Worm (Caenorhabditis elegans) whole organism, L2 larva: Measurements from ENCODE around the gene ccch-3.

ENCODE experiments used
- C34F6.9 ChIP-seq: fragments of 150-350 bp; optimal IDR thresholded peaks from 2 replicates; lab custom pipeline; 2014; ENCODE audit warnings: missing biosample characterization, missing genetic modification characterization
- F13H6.1 ChIP-seq: sonication (generic microtip); optimal IDR thresholded peaks from 2 replicates; lab custom pipeline; 2016; ENCODE audit warnings: missing genetic modification characterization, missing compliant biosample characterization
- Y55F3AM.14 ChIP-seq: fragments of 200-800 bp; sonication (Bioruptor generic); optimal IDR thresholded peaks from 2 replicates; lab custom pipeline; 2018; ENCODE audit warnings: mild to moderate bottlenecking, missing genetic modification characterization, missing compliant biosample characterization
- alr-1 ChIP-seq: fragments of 150-350 bp; optimal IDR thresholded peaks from 2 replicates; lab custom pipeline; 2014; ENCODE audit warnings: missing biosample characterization, missing genetic modification characterization
- ama-1 ChIP-seq: fragments of 150-350 bp; optimal IDR thresholded peaks from 2 replicates; lab custom pipeline; 2018; ENCODE audit warnings: inconsistent platforms
- blmp-1 ChIP-seq: sonication (generic microtip); optimal IDR thresholded peaks from 2 replicates; lab custom pipeline; 2017; ENCODE audit warnings: missing genetic modification characterization, mild to moderate bottlenecking, missing compliant biosample characterization, antibody characterized with exemption, moderate library complexity; ENCODE audit not compliant: insufficient read depth
- ceh-16 ChIP-seq: fragments of 150-350 bp; optimal IDR thresholded peaks from 2 replicates; lab custom pipeline; 2014; ENCODE audit warnings: missing biosample characterization, missing genetic modification characterization
- crh-2 ChIP-seq: sonication (generic microtip); optimal IDR thresholded peaks from 2 replicates; lab custom pipeline; 2017; ENCODE audit warnings: missing biosample characterization, missing genetic modification characterization
- dmd-4 ChIP-seq: sonication (generic microtip); optimal IDR thresholded peaks from 2 replicates; lab custom pipeline; 2017; ENCODE audit warnings: missing biosample characterization, missing genetic modification characterization
- egl-27 ChIP-seq: sonication (generic microtip); optimal IDR thresholded peaks from 3 replicates; lab custom pipeline; 2017; ENCODE audit warnings: missing biosample characterization, missing genetic modification reagents, missing genetic modification characterization
- fos-1 ChIP-seq: fragments of 150-350 bp; optimal IDR thresholded peaks from 2 replicates; lab custom pipeline; 2014; ENCODE audit warnings: missing biosample characterization, missing genetic modification characterization
- gmeb-1 ChIP-seq: fragments of 150-350 bp; optimal IDR thresholded peaks from 2 replicates; lab custom pipeline; 2014; ENCODE audit warnings: missing biosample characterization, missing genetic modification characterization
- lin-11 ChIP-seq: fragments of 150-350 bp; sonication (generic microtip); optimal IDR thresholded peaks from 2 replicates; lab custom pipeline; 2014; ENCODE audit warnings: missing biosample characterization, missing genetic modification characterization, inconsistent platforms, mixed read lengths
- lin-13 ChIP-seq: fragments of 150-350 bp; optimal IDR thresholded peaks from 2 replicates; lab custom pipeline; 2014; ENCODE audit warnings: missing biosample characterization, missing genetic modification reagents, missing genetic modification characterization
- lin-39 ChIP-seq: fragments of 150-350 bp; optimal IDR thresholded peaks from 2 replicates; lab custom pipeline; 2014; ENCODE audit warnings: missing biosample characterization, missing genetic modification reagents, missing genetic modification characterization
- lsy-2 ChIP-seq, 2 experiments: fragments of 150-350 bp in 1 of 2; sonication (generic microtip) in 1 of 2; optimal IDR thresholded peaks; 2 replicates each; lab custom pipeline; 2014 to 2017; ENCODE audit warnings: missing biosample characterization in 2 of 2, missing genetic modification characterization in 2 of 2
- mbf-1 ChIP-seq: sonication (generic microtip); optimal IDR thresholded peaks from 2 replicates; lab custom pipeline; 2017; ENCODE audit warnings: missing biosample characterization, missing genetic modification characterization
- mdl-1 ChIP-seq, 2 experiments: fragments of 150-350 bp in 1 of 2; sonication (generic microtip) in 1 of 2; optimal IDR thresholded peaks; 2 replicates each; lab custom pipeline; 2017; ENCODE audit warnings: missing biosample characterization in 2 of 2, missing genetic modification characterization in 2 of 2
- nhr-129 ChIP-seq: fragments of 150-350 bp; optimal IDR thresholded peaks from 2 replicates; lab custom pipeline; 2014; ENCODE audit warnings: missing biosample characterization, missing genetic modification characterization
- nhr-21 ChIP-seq: fragments of 150-350 bp; optimal IDR thresholded peaks from 2 replicates; lab custom pipeline; 2014; ENCODE audit warnings: missing biosample characterization, missing genetic modification characterization
- nhr-23 ChIP-seq: fragments of 150-350 bp; optimal IDR thresholded peaks from 2 replicates; lab custom pipeline; 2014; ENCODE audit warnings: missing biosample characterization, missing genetic modification reagents, missing genetic modification characterization
- nhr-237 ChIP-seq: fragments of 150-350 bp; optimal IDR thresholded peaks from 2 replicates; lab custom pipeline; 2014; ENCODE audit warnings: missing biosample characterization, missing genetic modification characterization
- nhr-25 ChIP-seq: fragments of 150-350 bp; sonication (generic microtip); optimal IDR thresholded peaks from 3 replicates; lab custom pipeline; 2014; ENCODE audit warnings: missing biosample characterization, missing genetic modification characterization
- nhr-6 ChIP-seq: fragments of 150-350 bp; optimal IDR thresholded peaks from 2 replicates; lab custom pipeline; 2014; ENCODE audit warnings: missing biosample characterization, missing genetic modification characterization
- nhr-77 ChIP-seq: fragments of 150-350 bp; optimal IDR thresholded peaks from 2 replicates; lab custom pipeline; 2014; ENCODE audit warnings: missing biosample characterization, missing genetic modification characterization
- peb-1 ChIP-seq: fragments of 150-350 bp; optimal IDR thresholded peaks from 2 replicates; lab custom pipeline; 2014; ENCODE audit warnings: missing biosample characterization, missing genetic modification characterization
- sem-4 ChIP-seq: fragments of 150-350 bp; optimal IDR thresholded peaks from 2 replicates; lab custom pipeline; 2014; ENCODE audit warnings: missing biosample characterization, missing genetic modification reagents, missing genetic modification characterization
- skn-1 ChIP-seq: sonication (generic microtip); optimal IDR thresholded peaks from 2 replicates; lab custom pipeline; 2017; ENCODE audit warnings: missing biosample characterization, missing genetic modification characterization
- sma-3 ChIP-seq: sonication (generic microtip); optimal IDR thresholded peaks from 2 replicates; lab custom pipeline; 2016; ENCODE audit warnings: missing genetic modification reagents, missing genetic modification characterization, missing compliant biosample characterization
- sma-9 ChIP-seq, 2 experiments: fragments of 150-350 bp in 1 of 2; sonication (generic microtip) in 1 of 2; optimal IDR thresholded peaks; 2 replicates each; lab custom pipeline; 2014 to 2016; ENCODE audit warnings: missing genetic modification characterization in 2 of 2, mild to moderate bottlenecking in 1 of 2, missing biosample characterization in 1 of 2, missing compliant biosample characterization in 1 of 2, missing genetic modification reagents in 1 of 2, moderate library complexity in 1 of 2
- unc-55 ChIP-seq: fragments of 150-350 bp; sonication (generic microtip); optimal IDR thresholded peaks from 3 replicates; lab custom pipeline; 2014; ENCODE audit warnings: missing biosample characterization, missing genetic modification reagents, missing genetic modification characterization
- zag-1 ChIP-seq: fragments of 150-350 bp; optimal IDR thresholded peaks from 2 replicates; lab custom pipeline; 2014; ENCODE audit warnings: missing biosample characterization, missing genetic modification characterization
- ztf-11 ChIP-seq: sonication (generic microtip); optimal IDR thresholded peaks from 2 replicates; lab custom pipeline; 2017; ENCODE audit warnings: missing biosample characterization, missing genetic modification characterization
- ztf-4 ChIP-seq: fragments of 150-350 bp; optimal IDR thresholded peaks from 2 replicates; lab custom pipeline; 2014; ENCODE audit warnings: missing biosample characterization, missing genetic modification characterization

Gene ccch-3

ce11 chrV:12649213-12649612 is 10.3 kb downstream of the ccch-3 start, which contains the start of gene gpa-9:
Gene gpa-9 (minus strand): TSS chrV:12649313.
- TF ChIP-seq egl-27 = no peak

- no peak for TF ChIP-seq crh-2 (tag; lab: Kevin White, UChicago)
- TF ChIP-seq ceh-16 = no peak
- TF ChIP-seq lsy-2 (tag; optimal IDR thresholded peaks at IDR 0.05; lab: Kevin White, UChicago) = no peak
- no peak for TF ChIP-seq mdl-1 (tag; optimal IDR thresholded peaks at IDR 0.05; lab: Kevin White, UChicago)
- TF ChIP-seq nhr-6 (tag; lab: Kevin White, UChicago) = no peak
- no peak for TF ChIP-seq nhr-23 (tag; lab: Kevin White, UChicago)
- no peak for TF ChIP-seq unc-55
- TF ChIP-seq nhr-77 (tag; lab: Kevin White, UChicago) = no peak
Observed at ce11 chrV:12644500-12644899, 15.0 kb downstream of the ccch-3 start, which contains the start of gene F56H9.8. Gene F56H9.8 (plus strand): TSS chrV:12644800.

ce11 chrV:12640384-12640783 is 19.1 kb downstream of the ccch-3 start, which contains the start of gene gpa-8:
Gene gpa-8 (minus strand): TSS chrV:12640484.
- no peak for TF ChIP-seq nhr-23 (tag; lab: Kevin White, UChicago)
- TF ChIP-seq lin-11 (tag; lab: Kevin White, UChicago) = no peak
- no peak for TF ChIP-seq zag-1 (tag; lab: Kevin White, UChicago)
- no peak for TF ChIP-seq dmd-4 (tag; lab: Kevin White, UChicago)
- TF ChIP-seq ztf-11 (tag; lab: Kevin White, UChicago) = no peak
- TF ChIP-seq, all 48 proteins: peak for 0

DNA sequence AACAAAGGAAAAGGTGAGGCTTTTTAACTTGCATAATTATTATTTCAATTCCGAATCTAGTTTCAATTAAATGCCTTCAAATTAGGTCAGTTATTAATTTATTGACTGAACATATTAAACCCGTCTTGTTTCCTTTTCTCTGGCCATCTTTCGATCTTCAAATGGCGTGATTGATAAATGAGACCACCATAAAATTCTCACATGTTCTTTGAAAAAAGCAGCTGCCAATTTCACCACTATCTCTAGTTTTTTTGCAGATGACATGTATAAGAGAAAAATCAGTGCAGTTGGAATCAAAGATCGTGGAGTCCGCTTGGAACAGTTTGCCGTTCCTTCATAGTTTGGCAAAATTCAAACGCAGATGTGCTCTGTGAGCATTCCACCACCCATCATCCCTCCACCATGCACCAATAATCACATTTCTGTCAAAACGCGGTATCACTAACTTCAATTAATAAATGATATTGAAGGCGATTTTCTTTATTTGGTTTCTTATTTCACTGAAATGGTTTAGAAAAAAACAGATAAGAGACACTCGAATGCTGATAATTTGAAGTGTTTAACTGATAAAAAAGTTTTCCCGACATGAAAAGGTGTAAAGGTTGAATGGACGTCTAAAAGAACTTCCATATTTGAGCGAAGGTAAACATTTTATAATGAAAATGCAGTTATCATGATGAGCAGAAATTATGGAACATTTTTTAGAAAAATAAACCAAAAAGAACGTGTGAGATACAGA is 21.6 kb downstream of the ccch-3 start:
- TF ChIP-seq nhr-23 (tag; lab: Kevin White, UChicago) (no peak), sem-4 (tag; lab: Kevin White, UChicago) (peak; percentile 1), fos-1 (tag; lab: Kevin White, UChicago) (peak; percentile 51), sma-9 (GFP tag; optimal IDR thresholded peaks at IDR 0.05; lab: Kevin White, UChicago) (peak; percentile 67), sma-9 (tag; optimal IDR thresholded peaks at IDR 0.05; lab: Kevin White, UChicago) (no peak), ceh-16 (no peak), gmeb-1 (tag; lab: Kevin White, UChicago) (peak; percentile 34), peb-1 (tag; lab: Kevin White, UChicago) (no peak), lin-39 (tag; lab: Kevin White, UChicago) (no peak), egl-27 (peak; percentile 37), crh-2 (tag; lab: Kevin White, UChicago) (peak; percentile 42)

DNA sequence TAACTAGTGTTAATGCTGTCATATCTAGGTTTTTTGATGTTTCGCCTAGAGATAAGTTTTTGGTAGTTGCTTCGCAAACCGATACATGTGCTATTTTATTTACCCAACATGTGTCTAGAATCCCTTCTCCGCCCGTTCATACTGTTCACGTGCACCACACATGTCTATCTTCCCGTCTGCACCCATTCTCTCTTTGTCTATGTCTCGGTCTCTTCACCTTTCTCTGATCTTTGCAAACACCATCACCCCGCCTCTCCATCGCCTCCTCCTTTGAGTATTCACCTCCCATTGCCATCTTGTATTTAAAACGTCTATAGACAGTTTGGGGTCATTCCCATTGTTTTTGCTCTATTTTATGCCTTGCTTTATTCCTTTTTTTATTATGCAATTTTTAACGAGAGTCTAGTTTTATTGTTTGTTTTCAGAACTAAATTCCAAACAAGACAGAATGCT is 22.2 kb downstream of the ccch-3 start, which contains the start of gene F56H9.2:
TSS of gene F56H9.2 (plus strand) at position 426 of the 453 bp plus-strand sequence.
- TF ChIP-seq ztf-4 (tag; lab: Kevin White, UChicago) (peak; percentile 56), mdl-1 (tag; optimal IDR thresholded peaks at IDR 0.05; lab: Kevin White, UChicago) (peak; percentile 66 to 80), lin-11 (tag; lab: Kevin White, UChicago) (no peak), ceh-16 (peak; percentile 57), blmp-1 (tag; lab: Kevin White, UChicago) (peak; percentile 79), skn-1 (no peak), F13H6.1 (peak; percentile 93), ama-1 (lab: Kevin White, UChicago) (peak; percentile 69), nhr-25 (tag; lab: Kevin White, UChicago) (peak; percentile 92), peb-1 (tag; lab: Kevin White, UChicago) (no peak), C34F6.9 (tag; lab: Kevin White, UChicago) (peak; percentile 60), lsy-2 (tag; optimal IDR thresholded peaks at IDR 0.05; lab: Kevin White, UChicago) (peak in 1 of 2 experiments; percentile 60), nhr-129 (tag; lab: Kevin White, UChicago) (peak; percentile 90), mbf-1 (no peak), gmeb-1 (tag; lab: Kevin White, UChicago) (peak; percentile 68), crh-2 (tag; lab: Kevin White, UChicago) (peak; percentile 65), Y55F3AM.14 (GFP tag; lab: Kevin White, UChicago) (peak; percentile 75), alr-1 (tag; lab: Kevin White, UChicago) (no peak), nhr-21 (tag; lab: Kevin White, UChicago) (peak; percentile 85), fos-1 (tag; lab: Kevin White, UChicago) (peak; percentile 62), egl-27 (peak; percentile 90), nhr-237 (tag; lab: Kevin White, UChicago) (no peak), unc-55 (peak; percentile 39), sma-9 (GFP tag; optimal IDR thresholded peaks at IDR 0.05; lab: Kevin White, UChicago) (peak; percentile 99), sma-9 (tag; optimal IDR thresholded peaks at IDR 0.05; lab: Kevin White, UChicago) (no peak), lin-13 (GFP tag; lab: Kevin White, UChicago) (peak; percentile 47), sem-4 (tag; lab: Kevin White, UChicago) (peak; percentile 58), sma-3 (GFP tag; lab: Kevin White, UChicago) (peak; percentile 88)
